Worm (Caenorhabditis elegans) whole organism, L1 larva: ENCODE results near the gene ubq-1.

Experiments
- C34B4.2 ChIP-seq: sonication (generic microtip); optimal IDR thresholded peaks from 2 replicates; lab custom pipeline; 2017; ENCODE audit warnings: mild to moderate bottlenecking, missing genetic modification characterization, missing compliant biosample characterization
- alr-1 ChIP-seq: fragments of 200-800 bp; sonication (Bioruptor generic); optimal IDR thresholded peaks from 2 replicates; lab custom pipeline; 2018; ENCODE audit warnings: borderline replicate concordance, mild to moderate bottlenecking, missing genetic modification characterization, missing compliant biosample characterization
- aly-2 ChIP-seq: fragments of 150-350 bp; optimal IDR thresholded peaks from 2 replicates; lab custom pipeline; 2014; ENCODE audit warnings: missing biosample characterization, missing genetic modification characterization
- blmp-1 ChIP-seq: fragments of 150-350 bp; optimal IDR thresholded peaks from 2 replicates; lab custom pipeline; 2014; ENCODE audit warnings: missing biosample characterization, missing genetic modification characterization
- ceh-8 ChIP-seq: fragments of 200-800 bp; sonication (Bioruptor generic); optimal IDR thresholded peaks from 2 replicates; lab custom pipeline; 2018; ENCODE audit warnings: mild to moderate bottlenecking, missing genetic modification characterization, moderate library complexity, missing compliant biosample characterization
- ces-1 ChIP-seq: fragments of 150-350 bp; optimal IDR thresholded peaks from 2 replicates; lab custom pipeline; 2014; ENCODE audit warnings: missing biosample characterization, missing genetic modification reagents, missing genetic modification characterization
- dpl-1 ChIP-seq, 3 experiments: fragments of 150-350 bp in 2 of 3; sonication (generic microtip) in 1 of 3; optimal IDR thresholded peaks; 2 replicates each; lab custom pipeline; 2014 to 2017; ENCODE audit warnings: missing biosample characterization in 3 of 3, missing genetic modification characterization in 3 of 3, missing genetic modification reagents in 3 of 3
- dsc-1 ChIP-seq: sonication (generic microtip); optimal IDR thresholded peaks from 2 replicates; lab custom pipeline; 2016; ENCODE audit warnings: mild to moderate bottlenecking, missing genetic modification characterization, missing compliant biosample characterization
- efl-1 ChIP-seq, 4 experiments: fragments of 150-350 bp; optimal IDR thresholded peaks in 3 of 4; peaks in 1 of 4; 1 replicate in 1 of 4; 2 replicates in 3 of 4; lab custom pipeline; 2014; ENCODE audit warnings: missing biosample characterization in 2 of 4, missing genetic modification characterization in 2 of 4, missing genetic modification reagents in 2 of 4
- efl-3 ChIP-seq: fragments of 200-800 bp; sonication (Bioruptor generic); optimal IDR thresholded peaks from 2 replicates; lab custom pipeline; 2018; ENCODE audit warnings: mild to moderate bottlenecking, missing genetic modification characterization, missing compliant biosample characterization
- elt-2 ChIP-seq: sonication (generic microtip); optimal IDR thresholded peaks from 2 replicates; lab custom pipeline; 2016; ENCODE audit warnings: missing genetic modification characterization, mild to moderate bottlenecking, inconsistent platforms, missing compliant biosample characterization, missing genetic modification reagents
- elt-3 ChIP-seq, 6 experiments: fragments of 150-350 bp in 1 of 6; sonication (generic microtip); optimal IDR thresholded peaks; 2 replicates each; lab custom pipeline; 2017 to 2018; ENCODE audit warnings: missing biosample characterization in 6 of 6, missing genetic modification characterization in 6 of 6, inconsistent platforms in 1 of 6
- ets-5 ChIP-seq: fragments of 200-800 bp; sonication (Bioruptor generic); IDR thresholded peaks from 2 replicates; pipeline ENCODE4 v1.3.6; 2022; ENCODE audit warnings: missing genetic modification characterization, missing compliant biosample characterization
- fkh-10 ChIP-seq: sonication (generic microtip); optimal IDR thresholded peaks from 2 replicates; lab custom pipeline; 2017; ENCODE audit warnings: missing biosample characterization, missing genetic modification reagents, missing genetic modification characterization
- fkh-4 ChIP-seq: sonication (generic microtip); optimal IDR thresholded peaks from 2 replicates; lab custom pipeline; 2016; ENCODE audit warnings: missing compliant biosample characterization, missing genetic modification characterization, borderline replicate concordance
- fos-1 ChIP-seq: fragments of 150-350 bp; optimal IDR thresholded peaks from 2 replicates; lab custom pipeline; 2014; ENCODE audit warnings: missing biosample characterization, missing genetic modification characterization
- hlh-4 ChIP-seq: sonication (generic microtip); optimal IDR thresholded peaks from 2 replicates; lab custom pipeline; 2016; ENCODE audit warnings: mild to moderate bottlenecking, missing genetic modification characterization, missing compliant biosample characterization
- irx-1 ChIP-seq: sonication (generic microtip); optimal IDR thresholded peaks from 2 replicates; lab custom pipeline; 2016; ENCODE audit warnings: missing genetic modification characterization, missing compliant biosample characterization
- lin-13 ChIP-seq: fragments of 150-350 bp; optimal IDR thresholded peaks from 2 replicates; lab custom pipeline; 2014; ENCODE audit warnings: missing biosample characterization, missing genetic modification reagents, missing genetic modification characterization
- lin-14 ChIP-seq: fragments of 200-800 bp; sonication (Bioruptor generic); optimal IDR thresholded peaks from 2 replicates; lab custom pipeline; 2018; ENCODE audit warnings: mild to moderate bottlenecking, missing genetic modification characterization, moderate library complexity, missing compliant biosample characterization
- lin-15B ChIP-seq: fragments of 150-350 bp; sonication (generic microtip); optimal IDR thresholded peaks from 3 replicates; lab custom pipeline; 2014; ENCODE audit warnings: missing biosample characterization, missing genetic modification characterization
- lin-35 ChIP-seq, 2 experiments: fragments of 150-350 bp; optimal IDR thresholded peaks; 2 replicates each; lab custom pipeline; 2014; ENCODE audit warnings: missing biosample characterization in 2 of 2, missing genetic modification characterization in 2 of 2, missing genetic modification reagents in 2 of 2
- lsy-2 ChIP-seq, 2 experiments: fragments of 150-350 bp; optimal IDR thresholded peaks; 2 replicates each; lab custom pipeline; 2014; ENCODE audit warnings: missing biosample characterization in 2 of 2, missing genetic modification characterization in 2 of 2
- nhr-11 ChIP-seq: fragments of 150-350 bp; optimal IDR thresholded peaks from 2 replicates; lab custom pipeline; 2014; ENCODE audit warnings: missing biosample characterization, missing genetic modification characterization
- nhr-12 ChIP-seq: sonication (generic microtip); optimal IDR thresholded peaks from 2 replicates; lab custom pipeline; 2017; ENCODE audit warnings: missing biosample characterization, missing genetic modification characterization
- nhr-19 ChIP-seq: fragments of 200-800 bp; sonication (Bioruptor generic); conservative IDR thresholded peaks from 2 replicates; pipeline ENCODE4 v1.3.6; 2022; ENCODE audit warnings: missing genetic modification characterization, missing compliant biosample characterization
- nhr-20 ChIP-seq: sonication (generic microtip); optimal IDR thresholded peaks from 2 replicates; lab custom pipeline; 2016; ENCODE audit warnings: mild to moderate bottlenecking, missing genetic modification characterization, missing compliant biosample characterization
- nhr-71 ChIP-seq: sonication (generic microtip); optimal IDR thresholded peaks from 2 replicates; lab custom pipeline; 2016; ENCODE audit warnings: mild to moderate bottlenecking, missing genetic modification characterization, moderate library complexity, missing compliant biosample characterization
- nhr-77 ChIP-seq: fragments of 150-350 bp; optimal IDR thresholded peaks from 2 replicates; lab custom pipeline; 2014; ENCODE audit warnings: missing biosample characterization, missing genetic modification characterization
- pag-3 ChIP-seq: sonication (generic microtip); optimal IDR thresholded peaks from 2 replicates; lab custom pipeline; 2017; ENCODE audit warnings: missing genetic modification characterization, mild to moderate bottlenecking, missing compliant biosample characterization, antibody characterized with exemption, borderline replicate concordance; ENCODE audit not compliant: insufficient read depth
- pax-3 ChIP-seq: fragments of 200-800 bp; sonication (Bioruptor generic); optimal IDR thresholded peaks from 2 replicates; lab custom pipeline; 2018; ENCODE audit warnings: mild to moderate bottlenecking, missing genetic modification characterization, moderate library complexity, missing compliant biosample characterization
- pqm-1 ChIP-seq: sonication (generic microtip); optimal IDR thresholded peaks from 3 replicates; lab custom pipeline; 2017; ENCODE audit warnings: missing biosample characterization, missing genetic modification characterization
- rnt-1 ChIP-seq: sonication (generic microtip); optimal IDR thresholded peaks from 2 replicates; lab custom pipeline; 2016; ENCODE audit warnings: mild to moderate bottlenecking, missing genetic modification characterization, moderate library complexity, missing compliant biosample characterization
- snpc-4 ChIP-seq: fragments of 150-350 bp; optimal IDR thresholded peaks from 2 replicates; lab custom pipeline; 2014; ENCODE audit warnings: missing biosample characterization, missing genetic modification characterization
- snu-23 ChIP-seq: sonication (generic microtip); optimal IDR thresholded peaks from 2 replicates; lab custom pipeline; 2016; ENCODE audit warnings: missing genetic modification characterization, missing compliant biosample characterization
- sox-4 ChIP-seq: sonication (generic microtip); optimal IDR thresholded peaks from 2 replicates; lab custom pipeline; 2016; ENCODE audit warnings: missing genetic modification characterization, missing compliant biosample characterization
- sup-37 ChIP-seq: fragments of 200-800 bp; sonication (Bioruptor generic); optimal IDR thresholded peaks from 2 replicates; lab custom pipeline; 2018; ENCODE audit warnings: mild to moderate bottlenecking, missing genetic modification characterization, missing compliant biosample characterization
- tlp-1 ChIP-seq: fragments of 150-350 bp; optimal IDR thresholded peaks from 2 replicates; lab custom pipeline; 2014; ENCODE audit warnings: missing biosample characterization, missing genetic modification characterization
- unc-62 ChIP-seq: fragments of 150-350 bp; optimal IDR thresholded peaks from 2 replicates; lab custom pipeline; 2014; ENCODE audit warnings: missing biosample characterization, missing genetic modification reagents, missing genetic modification characterization
- unc-98 ChIP-seq: fragments of 200-800 bp; sonication (Bioruptor generic); IDR thresholded peaks from 2 replicates; pipeline ENCODE4 v1.3.6; 2022; ENCODE audit warnings: missing genetic modification characterization, missing compliant biosample characterization
- vab-15 ChIP-seq: sonication (generic microtip); optimal IDR thresholded peaks from 2 replicates; lab custom pipeline; 2017; ENCODE audit warnings: missing genotype, mild to moderate bottlenecking, missing genetic modification characterization, missing compliant biosample characterization
- ztf-4 ChIP-seq: fragments of 150-350 bp; optimal IDR thresholded peaks from 2 replicates; lab custom pipeline; 2014; ENCODE audit warnings: missing biosample characterization, missing genetic modification characterization

The ubq-1 gene

ce11 chrIII:5975005-5975730 is 35.1 kb downstream of the ubq-1 start, which contains the start of gene mlp-1:
mlp-1 (minus strand) TSS chrIII:5975055.
- TF ChIP-seq alr-1 (tag; lab: Kevin White, UChicago) (no peak), C34B4.2 (tag; lab: Kevin White, UChicago) (no peak), sox-4 (no peak), nhr-71 (tag; lab: Kevin White, UChicago) (no peak), ceh-8 (GFP tag; lab: Kevin White, UChicago) (no peak), nhr-19 (GFP tag; lab: Robert Waterston, UW) (no peak), nhr-77 (tag; lab: Kevin White, UChicago) (no peak), tlp-1 (tag; lab: Kevin White, UChicago) (no peak), dpl-1 (GFP tag; optimal IDR thresholded peaks at IDR 0.05; lab: Kevin White, UChicago) (no peak), blmp-1 (tag; lab: Kevin White, UChicago) (no peak), nhr-12 (tag; lab: Kevin White, UChicago) (no peak), unc-98 (GFP tag; lab: Robert Waterston, UW) (no peak), lsy-2 (tag; optimal IDR thresholded peaks at IDR 0.05; lab: Kevin White, UChicago) (no peak), nhr-20 (no peak), ztf-4 (tag; lab: Kevin White, UChicago) (no peak), dsc-1 (no peak), rnt-1 (tag; lab: Kevin White, UChicago) (no peak), vab-15 (tag; lab: Kevin White, UChicago) (no peak)
- TF ChIP-seq, all 84 proteins: peak for 0

ce11 chrIII:5976021-5976420 is 36.0 kb downstream of the ubq-1 start:
- TF ChIP-seq lin-14 = peak; percentile 12
- TF ChIP-seq elt-2 (tag; lab: Kevin White, UChicago) = no peak
- no peak for TF ChIP-seq snpc-4 (tag; lab: Kevin White, UChicago)
- peak; percentile 84 for TF ChIP-seq fkh-4 (tag; lab: Kevin White, UChicago)
- TF ChIP-seq lin-35 (GFP tag; optimal IDR thresholded peaks at IDR 0.05; lab: Kevin White, UChicago) = no peak
- TF ChIP-seq nhr-11 (tag; lab: Kevin White, UChicago) = no peak
- TF ChIP-seq dsc-1 = peak; percentile 87

- TF ChIP-seq fos-1 (tag; lab: Kevin White, UChicago) = no peak
- no peak for TF ChIP-seq pqm-1 (tag; lab: Kevin White, UChicago)
- no peak for TF ChIP-seq lin-13 (GFP tag; lab: Kevin White, UChicago)
- TF ChIP-seq ets-5 = no peak
- no peak for TF ChIP-seq pag-3
- TF ChIP-seq sup-37 (GFP tag; lab: Kevin White, UChicago) = no peak
- TF ChIP-seq aly-2 (tag; lab: Kevin White, UChicago) = no peak
- TF ChIP-seq elt-3 (tag; optimal IDR thresholded peaks at IDR 0.05; lab: Kevin White, UChicago) = no peak
- no peak for TF ChIP-seq efl-3 (GFP tag; lab: Kevin White, UChicago)
- no peak for TF ChIP-seq ces-1 (GFP tag; lab: Kevin White, UChicago)
- peak; percentile 92 for TF ChIP-seq fkh-4 (tag; lab: Kevin White, UChicago)
- peak; percentile 12 for TF ChIP-seq lin-14
- TF ChIP-seq vab-15 (tag; lab: Kevin White, UChicago) = no peak
- no peak for TF ChIP-seq fkh-10 (GFP tag; lab: Kevin White, UChicago)
- no peak for TF ChIP-seq efl-1 (optimal IDR thresholded peaks at IDR 0.05; lab: Kevin White, UChicago)
- peak in 1 of 2 experiments; percentile 41 for TF ChIP-seq efl-1 (GFP tag; optimal IDR thresholded peaks at IDR 0.05 in 1 of 2; lab: Kevin White, UChicago)
- no peak for TF ChIP-seq lin-15B (tag; lab: Kevin White, UChicago)
- TF ChIP-seq hlh-4 = no peak
- peak; percentile 11 for TF ChIP-seq nhr-71 (tag; lab: Kevin White, UChicago)
- no peak for TF ChIP-seq alr-1 (tag; lab: Kevin White, UChicago)
- no peak for TF ChIP-seq unc-62 (GFP tag; lab: Kevin White, UChicago)
- no peak for TF ChIP-seq pax-3 (tag; lab: Kevin White, UChicago)
- peak; percentile 99 for TF ChIP-seq dsc-1
- no peak for TF ChIP-seq snu-23
- no peak for TF ChIP-seq irx-1 (tag; lab: Kevin White, UChicago)
Measured at ce11 chrIII:5980274-5980918, 40.3 kb downstream of the ubq-1 start.
